Worm (Caenorhabditis elegans): Measurements from ENCODE around the gene ccg-1.

Gene ccg-1

ce11 chrIV:15280219-15280618, 4.6 kb upstream of the ccg-1 start:
- TF ChIP-seq ctbp-1 (GFP tag; IDR thresholded peaks at IDR 0.05), result no peak
- TF ChIP-seq aha-1 (tag), result peak; percentile 28

ce11 chrIV:15274063-15274462, 1.5 kb downstream of the ccg-1 start:
- TF ChIP-seq unc-62 (GFP tag; optimal IDR thresholded peaks at IDR 0.05 in 1 of 2), result peak in 1 of 2 experiments; percentile 93
- TF ChIP-seq unc-62 (tag; optimal IDR thresholded peaks at IDR 0.05), result no peak
- TF ChIP-seq vab-7 (GFP tag; IDR thresholded peaks at IDR 0.05), result no peak
- TF ChIP-seq nhr-28 (tag; optimal IDR thresholded peaks at IDR 0.05), result peak; percentile 5
- peak; percentile 40 for TF ChIP-seq nhr-11 (tag; optimal IDR thresholded peaks at IDR 0.05)
- peak in 1 of 2 experiments; percentile 80 for TF ChIP-seq daf-16 (GFP tag; optimal IDR thresholded peaks at IDR 0.05)
- TF ChIP-seq daf-16 (tag; optimal IDR thresholded peaks at IDR 0.05), result no peak
- TF ChIP-seq pqm-1 (tag; optimal IDR thresholded peaks at IDR 0.05), result no peak
- no peak for TF ChIP-seq mes-2 (tag; optimal IDR thresholded peaks at IDR 0.05; ENCODE audit: poor library complexity, severe bottlenecking)

- TF ChIP-seq lin-39 (tag; optimal IDR thresholded peaks at IDR 0.05) (no peak), lsy-2 (tag; optimal IDR thresholded peaks at IDR 0.05) (no peak), fkh-10 (GFP tag; optimal IDR thresholded peaks at IDR 0.05) (peak; percentile 32), ceh-32 (tag; optimal IDR thresholded peaks at IDR 0.05; ENCODE audit: poor library complexity) (no peak), mdl-1 (tag; optimal IDR thresholded peaks at IDR 0.05) (peak in 1 of 2 experiments; percentile 49), saeg-2 (GFP tag; IDR thresholded peaks at IDR 0.05) (no peak), nhr-102 (tag; optimal IDR thresholded peaks at IDR 0.05) (no peak), hlh-30 (tag; optimal IDR thresholded peaks at IDR 0.05; ENCODE audit: insufficient read depth) (peak; percentile 67), mep-1 (tag; optimal IDR thresholded peaks at IDR 0.05) (no peak), rbr-2 (tag; optimal IDR thresholded peaks at IDR 0.05) (peak; percentile 6)
These were observed 16.1 kb downstream of the ccg-1 start, which contains the start of gene Y73F8A.5 for ce11 chrIV:15259548-15259947. Gene Y73F8A.5 (plus strand): TSS chrIV:15259868.

- TF ChIP-seq attf-4 (tag; optimal IDR thresholded peaks at IDR 0.05), result no peak
- TF ChIP-seq unc-62 (GFP tag; optimal IDR thresholded peaks at IDR 0.05 in 1 of 2), result no peak
- no peak for TF ChIP-seq unc-62 (tag; optimal IDR thresholded peaks at IDR 0.05)
- TF ChIP-seq mdt-29 (GFP tag; IDR thresholded peaks at IDR 0.05), result no peak
These were observed 23.4 kb downstream of the ccg-1 start, which contains the start of gene srj-42 for ce11 chrIV:15252157-15252556. Gene srj-42 (minus strand): TSS chrIV:15252257.

DNA sequence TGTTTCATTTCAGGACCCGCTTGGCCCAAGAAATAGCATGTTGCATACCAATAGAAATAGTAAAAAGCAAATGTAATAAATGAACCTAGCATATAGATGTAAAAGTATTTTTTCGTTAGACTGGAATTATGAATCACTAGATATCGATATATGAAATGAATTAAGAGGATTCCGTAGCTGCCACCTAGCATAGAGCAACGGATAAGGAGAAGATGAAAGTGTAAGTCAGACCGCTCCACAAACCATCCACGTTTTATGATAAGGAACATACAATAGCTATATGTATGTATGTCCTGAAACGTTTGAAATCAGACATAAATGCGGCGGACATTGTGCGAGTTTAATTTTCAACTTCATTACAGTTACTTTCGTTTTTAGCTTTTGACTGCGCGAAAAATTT, 24.5 kb downstream of the ccg-1 start:
- TF ChIP-seq lir-3 (tag; optimal IDR thresholded peaks at IDR 0.05) (no peak), lin-38 (GFP tag; IDR thresholded peaks at IDR 0.05) (no peak), unc-62 (GFP tag; optimal IDR thresholded peaks at IDR 0.05 in 1 of 2) (peak in 1 of 2 experiments; percentile 94), unc-62 (tag; optimal IDR thresholded peaks at IDR 0.05) (no peak)

DNA sequence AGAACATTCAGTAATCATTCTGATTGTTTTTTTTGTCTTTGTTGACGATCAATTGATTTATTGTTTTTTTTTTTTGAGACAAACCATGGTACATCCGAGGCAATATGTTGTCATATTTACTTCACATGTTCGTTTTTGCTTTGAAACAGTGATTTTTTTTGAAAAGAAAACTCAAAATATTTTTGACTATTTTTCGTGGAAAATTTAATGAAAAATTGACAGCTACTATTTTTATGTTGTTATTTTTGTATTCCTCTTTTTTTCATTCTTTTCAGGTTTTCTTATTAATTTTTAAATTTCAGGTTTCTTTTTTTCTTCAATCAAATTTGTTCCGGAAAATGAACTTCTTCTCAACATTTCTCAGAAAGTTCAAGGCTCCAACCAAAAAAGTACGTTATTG, 29.9 kb downstream of the ccg-1 start, which contains the start of gene Y73F8A.36:
TSS of gene Y73F8A.36 (plus strand) at position 301 of the 400 bp plus-strand sequence.
- TF ChIP-seq F10B5.3 (tag; optimal IDR thresholded peaks at IDR 0.05) (no peak), lir-3 (tag; optimal IDR thresholded peaks at IDR 0.05) (no peak), egl-27 (tag; optimal IDR thresholded peaks at IDR 0.05) (no peak), ceh-32 (tag; optimal IDR thresholded peaks at IDR 0.05; ENCODE audit: poor library complexity) (no peak), duxl-1 (tag; optimal IDR thresholded peaks at IDR 0.05; ENCODE audit: poor library complexity) (no peak), madf-9 (GFP tag; conservative IDR thresholded peaks at IDR 0.05) (no peak), nhr-11 (tag; optimal IDR thresholded peaks at IDR 0.05) (no peak), vab-7 (GFP tag; IDR thresholded peaks at IDR 0.05) (no peak), F44E2.7 (GFP tag; IDR thresholded peaks at IDR 0.05) (no peak), hmg-1.1 (GFP tag; IDR thresholded peaks at IDR 0.05) (no peak), ceh-44 (GFP tag; IDR thresholded peaks at IDR 0.05) (no peak), aly-2 (tag; optimal IDR thresholded peaks at IDR 0.05) (no peak), lin-1 (GFP tag; IDR thresholded peaks at IDR 0.05) (no peak), ceh-82 (tag; optimal IDR thresholded peaks at IDR 0.05) (no peak)

Data from whole organism, L4 larva.